Worm (Caenorhabditis elegans): ENCODE results near the gene irg-6.
"Not testable (repeated sequence)": the region's sequence is repeated elsewhere in the genome, so short reads cannot be mapped to it uniquely, and the experiment has no call there.

DNA sequence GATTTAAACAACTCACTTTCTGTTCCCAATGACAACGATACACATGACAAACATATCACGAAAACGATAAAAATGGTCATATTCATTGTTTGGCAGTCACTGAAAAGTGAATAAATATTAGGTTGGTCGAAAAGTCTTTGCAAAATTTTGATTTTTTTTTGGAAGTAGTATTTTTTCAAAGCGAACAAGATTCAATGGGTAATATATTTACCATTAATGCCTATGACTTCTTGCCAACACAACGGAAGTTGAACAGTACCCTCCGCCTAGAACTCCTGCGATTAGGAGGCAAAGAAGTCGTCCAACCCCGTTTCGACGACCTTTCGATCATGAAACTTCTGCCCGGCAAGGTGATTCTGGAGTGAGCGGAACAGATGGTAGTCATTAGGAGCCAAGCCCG lies 39.5 kb downstream of the irg-6 start, which contains the start of gene ZK896.1:
- TF ChIP-seq nhr-129, gmeb-1, ceh-82, elt-3, ztf-4, ceh-16, zag-1, skn-1, ztf-11, nhr-237 (tag; optimal IDR thresholded peaks at IDR 0.05): not testable (repeated sequence)

Measured in whole organism, L2 larva.